Worm (Caenorhabditis elegans) whole organism, L3 larva: ENCODE results near the gene Y75B8A.44.
A peak's percentile ranks its signal among the peaks of the same experiment; 100 is the strongest.

ENCODE experiments used
- ama-1 ChIP-seq: fragments of 150-350 bp; optimal IDR thresholded peaks from 2 replicates; lab custom pipeline; 2018
- ceh-16 ChIP-seq: sonication (generic microtip); optimal IDR thresholded peaks from 2 replicates; lab custom pipeline; 2017; ENCODE audit warnings: missing biosample characterization, missing genetic modification characterization
- ceh-28 ChIP-seq: fragments of 150-350 bp; optimal IDR thresholded peaks from 2 replicates; lab custom pipeline; 2014; ENCODE audit warnings: missing biosample characterization, missing genetic modification reagents, missing genetic modification characterization
- ceh-82 ChIP-seq: fragments of 150-350 bp; optimal IDR thresholded peaks from 2 replicates; lab custom pipeline; 2014; ENCODE audit warnings: missing biosample characterization, missing genetic modification characterization
- ceh-9 ChIP-seq: sonication (generic microtip); optimal IDR thresholded peaks from 2 replicates; lab custom pipeline; 2018; ENCODE audit warnings: missing biosample characterization, missing genetic modification characterization
- egl-5 ChIP-seq: fragments of 150-350 bp; optimal IDR thresholded peaks from 2 replicates; lab custom pipeline; 2017; ENCODE audit warnings: missing biosample characterization, missing genetic modification reagents, missing genetic modification characterization, inconsistent platforms
- elt-2 ChIP-seq: sonication (generic microtip); optimal IDR thresholded peaks from 2 replicates; lab custom pipeline; 2016; ENCODE audit warnings: missing genetic modification reagents, mild to moderate bottlenecking, missing genetic modification characterization, missing compliant biosample characterization
- elt-3 ChIP-seq, 3 experiments: fragments of 150-350 bp in 1 of 3; sonication (generic microtip) in 2 of 3; optimal IDR thresholded peaks; 2 replicates in 2 of 3; 4 replicates in 1 of 3; lab custom pipeline; 2014 to 2017; ENCODE audit warnings: missing biosample characterization in 3 of 3, missing genetic modification characterization in 3 of 3
- eor-1 ChIP-seq, 2 experiments: fragments of 150-350 bp; optimal IDR thresholded peaks; 2 replicates each; lab custom pipeline; 2014 to 2018; ENCODE audit warnings: missing biosample characterization in 2 of 2, missing genetic modification characterization in 2 of 2
- fkh-10 ChIP-seq: sonication (generic microtip); optimal IDR thresholded peaks from 2 replicates; lab custom pipeline; 2017; ENCODE audit warnings: missing biosample characterization, missing genetic modification reagents, missing genetic modification characterization
- fkh-2 ChIP-seq: fragments of 150-350 bp; optimal IDR thresholded peaks from 2 replicates; lab custom pipeline; 2014; ENCODE audit warnings: missing biosample characterization, missing genetic modification reagents, missing genetic modification characterization
- fos-1 ChIP-seq: fragments of 150-350 bp; optimal IDR thresholded peaks from 2 replicates; lab custom pipeline; 2014; ENCODE audit warnings: missing biosample characterization, missing genetic modification characterization
- hmg-11 ChIP-seq: sonication (generic microtip); optimal IDR thresholded peaks from 2 replicates; lab custom pipeline; 2016; ENCODE audit warnings: missing genetic modification characterization, missing compliant biosample characterization
- jun-1 ChIP-seq: fragments of 150-350 bp; optimal IDR thresholded peaks from 2 replicates; lab custom pipeline; 2014; ENCODE audit warnings: missing biosample characterization, missing genetic modification reagents, missing genetic modification characterization
- lin-15B ChIP-seq: fragments of 150-350 bp; optimal IDR thresholded peaks from 2 replicates; lab custom pipeline; 2014; ENCODE audit warnings: missing biosample characterization, missing genetic modification characterization
- lin-39 ChIP-seq: fragments of 150-350 bp; optimal IDR thresholded peaks from 2 replicates; lab custom pipeline; 2018; ENCODE audit warnings: missing biosample characterization, missing genetic modification reagents, missing genetic modification characterization
- lsy-12 ChIP-seq: sonication (generic microtip); optimal IDR thresholded peaks from 2 replicates; lab custom pipeline; 2016; ENCODE audit warnings: mild to moderate bottlenecking, missing genetic modification characterization, missing compliant biosample characterization
- mdl-1 ChIP-seq: fragments of 150-350 bp; optimal IDR thresholded peaks from 2 replicates; lab custom pipeline; 2014; ENCODE audit warnings: missing biosample characterization, missing genetic modification characterization
- mml-1 ChIP-seq: fragments of 150-350 bp; sonication (generic microtip); optimal IDR thresholded peaks from 3 replicates; lab custom pipeline; 2014; ENCODE audit warnings: missing biosample characterization, missing genetic modification characterization
- nfya-1 ChIP-seq: sonication (generic microtip); optimal IDR thresholded peaks from 2 replicates; lab custom pipeline; 2017; ENCODE audit warnings: missing genetic modification characterization, mild to moderate bottlenecking, missing compliant biosample characterization, antibody characterized with exemption, moderate library complexity; ENCODE audit not compliant: insufficient read depth
- nhr-11 ChIP-seq: fragments of 150-350 bp; optimal IDR thresholded peaks from 2 replicates; lab custom pipeline; 2014; ENCODE audit warnings: missing biosample characterization, missing genetic modification characterization
- nhr-23 ChIP-seq: fragments of 150-350 bp; optimal IDR thresholded peaks from 2 replicates; lab custom pipeline; 2014; ENCODE audit warnings: missing biosample characterization, missing genetic modification reagents, missing genetic modification characterization
- nhr-237 ChIP-seq: fragments of 150-350 bp; optimal IDR thresholded peaks from 2 replicates; lab custom pipeline; 2014; ENCODE audit warnings: missing biosample characterization, missing genetic modification characterization
- nhr-25 ChIP-seq: sonication (generic microtip); optimal IDR thresholded peaks from 2 replicates; lab custom pipeline; 2017; ENCODE audit warnings: missing biosample characterization, missing genetic modification characterization
- nhr-43 ChIP-seq: sonication (generic microtip); optimal IDR thresholded peaks from 2 replicates; lab custom pipeline; 2016; ENCODE audit warnings: mild to moderate bottlenecking, missing genetic modification characterization, missing compliant biosample characterization; ENCODE audit not compliant: poor library complexity, severe bottlenecking
- nhr-67 ChIP-seq: fragments of 150-350 bp; optimal IDR thresholded peaks from 2 replicates; lab custom pipeline; 2014; ENCODE audit warnings: missing biosample characterization, missing genetic modification characterization
- nhr-76 ChIP-seq: fragments of 150-350 bp; sonication (generic microtip); optimal IDR thresholded peaks from 5 replicates; lab custom pipeline; 2014; ENCODE audit warnings: missing biosample characterization, missing genetic modification characterization
- pha-4 ChIP-seq: fragments of 150-350 bp; optimal IDR thresholded peaks from 2 replicates; lab custom pipeline; 2014; ENCODE audit warnings: missing biosample characterization, missing genetic modification reagents, missing genetic modification characterization
- pqm-1 ChIP-seq: fragments of 150-350 bp; optimal IDR thresholded peaks from 2 replicates; lab custom pipeline; 2017; ENCODE audit warnings: missing biosample characterization, missing genetic modification characterization, inconsistent platforms
- sea-2 ChIP-seq: fragments of 150-350 bp; sonication (generic microtip); optimal IDR thresholded peaks from 4 replicates; lab custom pipeline; 2014; ENCODE audit warnings: missing biosample characterization, missing genetic modification reagents, missing genetic modification characterization
- skn-1 ChIP-seq: fragments of 150-350 bp; optimal IDR thresholded peaks from 2 replicates; lab custom pipeline; 2014; ENCODE audit warnings: missing biosample characterization, missing genetic modification characterization
- tbx-2 ChIP-seq: sonication (generic microtip); optimal IDR thresholded peaks from 2 replicates; lab custom pipeline; 2016; ENCODE audit warnings: mild to moderate bottlenecking, missing genetic modification characterization, missing compliant biosample characterization
- unc-39 ChIP-seq: sonication (generic microtip); optimal IDR thresholded peaks from 4 replicates; lab custom pipeline; 2017; ENCODE audit warnings: missing biosample characterization, missing genetic modification characterization
- unc-62 ChIP-seq: fragments of 150-350 bp; sonication (generic microtip); optimal IDR thresholded peaks from 4 replicates; lab custom pipeline; 2014; ENCODE audit warnings: missing biosample characterization, missing genetic modification reagents, missing genetic modification characterization
- zag-1 ChIP-seq: fragments of 150-350 bp; optimal IDR thresholded peaks from 2 replicates; lab custom pipeline; 2014; ENCODE audit warnings: missing biosample characterization, missing genetic modification characterization
- ztf-11 ChIP-seq: fragments of 150-350 bp; optimal IDR thresholded peaks from 2 replicates; lab custom pipeline; 2014; ENCODE audit warnings: missing biosample characterization, missing genetic modification characterization
- ztf-4 ChIP-seq: fragments of 150-350 bp; optimal IDR thresholded peaks from 2 replicates; lab custom pipeline; 2014; ENCODE audit warnings: missing biosample characterization, missing genetic modification characterization

Gene Y75B8A.44

ce11 chrIII:12186111-12186510 lies 8.2 kb upstream of the Y75B8A.44 start, which contains the start of gene lury-1:
Gene lury-1 (plus strand): TSS chrIII:12186411.
- TF ChIP-seq ceh-28 (tag; lab: Kevin White, UChicago) (no peak), skn-1 (tag; lab: Kevin White, UChicago) (no peak), sea-2 (no peak), nhr-11 (tag; lab: Kevin White, UChicago) (no peak), hmg-11 (tag; lab: Kevin White, UChicago) (no peak), nfya-1 (tag; lab: Kevin White, UChicago) (no peak), elt-3 (tag; optimal IDR thresholded peaks at IDR 0.05; lab: Kevin White, UChicago) (no peak), ceh-82 (no peak), fkh-2 (tag; lab: Kevin White, UChicago) (no peak), mdl-1 (tag; lab: Kevin White, UChicago) (no peak), ceh-16 (no peak), nhr-67 (no peak), fos-1 (tag; lab: Kevin White, UChicago) (no peak), nhr-43 (tag; lab: Kevin White, UChicago) (no peak), lin-15B (tag; lab: Kevin White, UChicago) (no peak), ztf-11 (tag; lab: Kevin White, UChicago) (no peak), fkh-10 (GFP tag; lab: Kevin White, UChicago) (no peak)

DNA sequence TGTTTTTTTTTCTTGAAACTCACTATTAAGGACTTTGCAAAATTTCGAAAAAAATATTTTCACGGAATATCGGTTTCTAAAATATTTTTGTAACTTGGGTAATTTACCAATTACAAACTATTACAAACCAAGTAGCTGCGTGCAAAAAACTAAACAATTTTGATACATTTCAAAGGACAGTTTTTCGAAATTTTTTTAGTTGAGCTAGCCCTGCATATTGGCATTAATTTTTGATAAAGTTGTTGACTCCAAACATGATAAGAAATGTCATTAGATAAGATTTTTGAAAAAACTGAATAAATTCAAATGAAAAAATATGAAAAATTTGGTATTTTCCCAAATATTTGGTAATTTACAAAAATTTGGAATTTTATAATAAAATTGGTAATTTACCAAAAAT lies 6.1 kb upstream of the Y75B8A.44 start:
- TF ChIP-seq elt-2 (tag; lab: Kevin White, UChicago), result peak; percentile 36
- no peak for TF ChIP-seq lsy-12 (tag; lab: Kevin White, UChicago)

DNA sequence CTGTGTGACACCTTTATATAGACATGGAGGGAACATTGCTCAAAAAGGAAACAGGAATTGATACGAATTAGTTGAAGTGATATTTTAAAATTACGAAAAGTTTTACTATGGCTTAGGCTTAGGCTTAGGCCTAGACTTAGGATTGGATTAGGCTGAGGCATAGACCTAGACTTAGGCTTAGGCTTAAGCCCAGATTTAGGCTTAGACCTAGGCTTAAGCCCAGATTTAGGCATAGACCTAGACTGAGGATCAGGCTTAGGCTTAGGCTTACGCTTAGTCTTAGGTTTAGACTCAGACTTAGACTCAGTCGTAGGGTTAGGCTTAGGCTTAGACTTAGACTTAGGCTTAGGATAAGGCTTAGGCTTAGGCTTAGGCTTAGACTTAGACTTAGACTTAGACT lies 1.7 kb downstream of the Y75B8A.44 start:
- TF ChIP-seq lin-39 (tag; lab: Kevin White, UChicago) (no peak), nhr-25 (tag; lab: Kevin White, UChicago) (no peak), zag-1 (tag; lab: Kevin White, UChicago) (no peak), fkh-10 (GFP tag; lab: Kevin White, UChicago) (no peak), eor-1 (tag; optimal IDR thresholded peaks at IDR 0.05; lab: Kevin White, UChicago) (no peak), fkh-2 (tag; lab: Kevin White, UChicago) (no peak), nfya-1 (tag; lab: Kevin White, UChicago) (no peak), nhr-237 (tag; lab: Kevin White, UChicago) (no peak), mdl-1 (tag; lab: Kevin White, UChicago) (no peak), pha-4 (tag; lab: Kevin White, UChicago) (no peak), ceh-28 (tag; lab: Kevin White, UChicago) (no peak), ztf-11 (tag; lab: Kevin White, UChicago) (no peak), pqm-1 (no peak), ztf-4 (tag; lab: Kevin White, UChicago) (no peak), unc-62 (GFP tag; lab: Kevin White, UChicago) (no peak)
- TF ChIP-seq, all 47 proteins: peak for 0

DNA sequence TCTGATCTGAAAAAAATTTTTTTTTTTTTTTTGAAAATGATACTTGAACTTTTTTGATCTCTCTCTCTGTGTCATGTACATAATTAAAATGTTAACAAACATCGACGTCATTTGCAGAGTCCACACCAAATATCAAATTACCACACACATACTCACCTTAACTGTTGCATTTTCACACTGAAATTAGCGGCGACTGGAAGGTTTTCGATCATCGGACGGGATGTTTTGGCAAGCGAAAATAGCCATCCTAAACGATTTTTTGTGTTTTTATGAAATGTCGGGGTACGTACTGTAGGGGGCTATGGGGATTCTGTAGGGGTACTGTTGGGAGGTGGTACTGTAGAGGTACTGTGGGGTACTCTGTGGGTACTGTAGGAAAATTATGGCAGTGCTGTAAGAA lies 3.8 kb downstream of the Y75B8A.44 start:
- TF ChIP-seq nhr-11 (tag; lab: Kevin White, UChicago) (no peak), mml-1 (tag; lab: Kevin White, UChicago) (no peak), nfya-1 (tag; lab: Kevin White, UChicago) (no peak), jun-1 (tag; lab: Kevin White, UChicago) (no peak), ceh-16 (no peak), ceh-82 (no peak), pqm-1 (no peak), unc-39 (tag; lab: Kevin White, UChicago) (no peak), ztf-11 (tag; lab: Kevin White, UChicago) (no peak), nhr-23 (no peak), ama-1 (lab: Kevin White, UChicago) (no peak)
- TF ChIP-seq, all 47 proteins: peak for 0

ce11 chrIII:12202437-12202836 lies 8.1 kb downstream of the Y75B8A.44 start, which contains the start of gene osm-12:
Gene osm-12 (minus strand): TSS chrIII:12202537.
- TF ChIP-seq ceh-16 (no peak), nhr-237 (tag; lab: Kevin White, UChicago) (no peak), nhr-76 (tag; lab: Kevin White, UChicago) (no peak), nhr-43 (tag; lab: Kevin White, UChicago) (no peak), pha-4 (tag; lab: Kevin White, UChicago) (no peak), nhr-25 (tag; lab: Kevin White, UChicago) (no peak), egl-5 (no peak), tbx-2 (no peak), ceh-82 (no peak), ceh-9 (tag; lab: Kevin White, UChicago) (no peak), mdl-1 (tag; lab: Kevin White, UChicago) (no peak)
